Fruit fly (Drosophila melanogaster) whole organism, adult: ENCODE measurements around the gene CG8668.

ENCODE experiments used
- CG11617 ChIP-seq: fragments of 200-800 bp; sonication (Bioruptor generic); optimal IDR thresholded peaks from 2 replicates; lab custom pipeline; 2017; ENCODE audit warnings: mild to moderate bottlenecking, missing biosample characterization, missing genetic modification reagents, missing genetic modification characterization
- CG12768 ChIP-seq: fragments of 200-800 bp; sonication (Bioruptor generic); optimal IDR thresholded peaks from 2 replicates; lab custom pipeline; 2017; ENCODE audit warnings: missing biosample characterization, missing genetic modification characterization, mild to moderate bottlenecking, moderate library complexity, missing genetic modification reagents
- CG14711 ChIP-seq: fragments of 200-800 bp; sonication (Bioruptor generic); optimal IDR thresholded peaks from 2 replicates; lab custom pipeline; 2018; ENCODE audit warnings: missing biosample characterization, mild to moderate bottlenecking, missing genetic modification characterization, moderate library complexity
- CG1620 ChIP-seq: fragments of 200-800 bp; sonication (Bioruptor generic); optimal IDR thresholded peaks from 2 replicates; lab custom pipeline; 2016; ENCODE audit warnings: missing biosample characterization, missing genetic modification characterization
- CG33017 ChIP-seq: fragments of 200-800 bp; sonication (Bioruptor generic); optimal IDR thresholded peaks from 2 replicates; lab custom pipeline; 2018; ENCODE audit warnings: missing biosample characterization, mild to moderate bottlenecking, missing genetic modification characterization, moderate library complexity
- CG5204 ChIP-seq: fragments of 200-800 bp; sonication (Bioruptor generic); optimal IDR thresholded peaks from 2 replicates; lab custom pipeline; 2016; ENCODE audit warnings: missing biosample characterization, missing genetic modification characterization
- CG7045 ChIP-seq: fragments of 200-800 bp; sonication (Bioruptor generic); optimal IDR thresholded peaks from 2 replicates; lab custom pipeline; 2017; ENCODE audit warnings: missing biosample characterization, mild to moderate bottlenecking, missing genetic modification characterization
- CG7101 ChIP-seq: fragments of 200-800 bp; sonication (Bioruptor generic); optimal IDR thresholded peaks from 2 replicates; lab custom pipeline; 2018; ENCODE audit warnings: missing biosample characterization, mild to moderate bottlenecking, missing genetic modification characterization, moderate library complexity
- Clk ChIP-seq: fragments of 200-800 bp; sonication (Bioruptor generic); optimal IDR thresholded peaks from 2 replicates; lab custom pipeline; 2017; ENCODE audit warnings: missing biosample characterization, missing genetic modification characterization
- Crg-1 ChIP-seq: fragments of 200-800 bp; sonication (Bioruptor generic); optimal IDR thresholded peaks from 2 replicates; lab custom pipeline; 2016; ENCODE audit warnings: missing biosample characterization, missing genetic modification characterization
- Hr96 ChIP-seq: fragments of 200-800 bp; sonication (Bioruptor generic); optimal IDR thresholded peaks from 2 replicates; lab custom pipeline; 2016; ENCODE audit warnings: missing biosample characterization, missing genetic modification characterization
- Mnt ChIP-seq: fragments of 200-800 bp; sonication (Bioruptor generic); optimal IDR thresholded peaks from 2 replicates; lab custom pipeline; 2016; ENCODE audit warnings: missing biosample characterization, mild to moderate bottlenecking, missing genetic modification characterization
- bab1 ChIP-seq: fragments of 200-800 bp; sonication (Bioruptor generic); optimal IDR thresholded peaks from 3 replicates; lab custom pipeline; 2019; ENCODE audit warnings: missing biosample characterization, mild to moderate bottlenecking, missing genetic modification characterization, moderate library complexity
- cic ChIP-seq: fragments of 200-800 bp; sonication (Bioruptor generic); optimal IDR thresholded peaks from 2 replicates; lab custom pipeline; 2017; ENCODE audit warnings: missing biosample characterization, mild to moderate bottlenecking, missing genetic modification characterization, moderate library complexity
- cnc ChIP-seq, 2 experiments: fragments of >200 bp; optimal IDR thresholded peaks; 2 replicates each; lab custom pipeline; 2017
- kay ChIP-seq: fragments of 200-800 bp; sonication (Bioruptor generic); peaks from one replicate; lab custom pipeline; 2016; ENCODE audit warnings: missing biosample characterization, missing genetic modification characterization, borderline replicate concordance
- ovo ChIP-seq: fragments of 200-800 bp; sonication (Bioruptor generic); optimal IDR thresholded peaks from 2 replicates; lab custom pipeline; 2016; ENCODE audit warnings: missing biosample characterization, missing genetic modification characterization
- pad ChIP-seq: fragments of 200-800 bp; sonication (Bioruptor generic); optimal IDR thresholded peaks from 3 replicates; lab custom pipeline; 2017; ENCODE audit warnings: missing biosample characterization, missing genetic modification characterization, mild to moderate bottlenecking, moderate library complexity, missing genetic modification reagents
- tj ChIP-seq: fragments of 200-800 bp; sonication (Bioruptor generic); optimal IDR thresholded peaks from 3 replicates; lab custom pipeline; 2017; ENCODE audit warnings: missing biosample characterization, mild to moderate bottlenecking, missing genetic modification characterization, moderate library complexity
- toe ChIP-seq: fragments of 200-800 bp; sonication (Bioruptor generic); optimal IDR thresholded peaks from 2 replicates; lab custom pipeline; 2016; ENCODE audit warnings: missing biosample characterization, missing genetic modification characterization

Gene CG8668

DNA sequence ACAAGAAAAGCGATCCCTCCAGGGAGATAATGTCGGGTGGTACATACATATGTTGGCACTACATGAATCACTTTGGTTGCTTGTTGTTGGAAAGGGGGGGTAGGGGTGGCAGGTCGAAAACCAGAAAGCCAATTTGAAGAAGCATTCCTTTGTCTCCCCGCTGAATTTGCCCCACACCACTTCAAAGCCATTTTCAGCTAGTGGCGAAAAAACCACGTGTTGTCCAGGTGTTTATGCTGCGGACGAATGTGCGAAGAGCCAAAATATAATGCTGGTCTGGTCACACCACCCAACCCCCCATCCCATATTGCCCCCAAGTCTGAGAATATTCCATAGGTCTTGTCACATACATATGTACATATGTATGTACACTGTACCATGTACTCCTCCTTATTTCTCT lies 34.9 kb upstream of the CG8668 start:
- TF ChIP-seq kay (GFP tag; lab: Kevin White, UChicago) (no peak), bab1 (GFP tag; lab: Kevin White, UChicago) (no peak), ovo (GFP tag; lab: Kevin White, UChicago) (no peak)

DNA sequence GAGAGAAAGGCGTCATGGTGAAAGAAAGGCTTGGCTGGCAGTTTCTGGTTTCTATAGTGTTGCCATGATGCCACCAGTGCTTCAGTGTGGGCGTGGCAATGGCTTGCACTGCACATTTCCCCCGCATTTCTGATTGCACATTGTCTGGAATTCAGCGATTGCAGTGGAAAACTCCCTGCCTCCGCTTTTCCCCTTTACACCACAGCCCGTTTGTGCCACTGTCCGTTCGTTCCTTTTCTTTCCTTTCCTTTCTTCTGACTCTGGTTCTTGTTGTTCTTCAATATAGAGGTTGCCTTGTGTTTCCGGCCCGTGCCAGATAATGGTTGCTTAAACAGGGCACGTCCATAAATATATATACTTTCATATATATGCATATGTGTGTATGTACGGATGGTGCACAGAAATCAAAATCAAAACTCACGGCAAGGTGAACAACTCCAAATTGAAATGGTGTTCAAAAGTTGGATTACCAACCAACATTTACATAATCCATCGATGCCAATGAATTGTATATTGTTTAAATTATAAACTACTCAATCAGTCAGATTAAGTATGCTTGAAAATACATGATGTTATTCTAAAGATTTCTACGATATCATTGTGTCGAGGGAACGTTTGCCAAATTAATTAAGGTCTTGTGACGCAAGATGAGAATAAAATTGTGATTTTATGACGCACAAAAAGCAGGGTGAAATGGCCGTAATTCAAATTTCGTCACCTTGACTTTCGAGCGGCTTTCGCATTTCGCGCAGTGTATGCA lies 33.4 kb upstream of the CG8668 start:
- peak; percentile 89 for TF ChIP-seq kay (GFP tag; lab: Kevin White, UChicago)
- peak; percentile 43 for TF ChIP-seq tj (GFP tag; lab: Kevin White, UChicago)
- no peak for TF ChIP-seq CG7101 (tag; lab: Kevin White, UChicago)

DNA sequence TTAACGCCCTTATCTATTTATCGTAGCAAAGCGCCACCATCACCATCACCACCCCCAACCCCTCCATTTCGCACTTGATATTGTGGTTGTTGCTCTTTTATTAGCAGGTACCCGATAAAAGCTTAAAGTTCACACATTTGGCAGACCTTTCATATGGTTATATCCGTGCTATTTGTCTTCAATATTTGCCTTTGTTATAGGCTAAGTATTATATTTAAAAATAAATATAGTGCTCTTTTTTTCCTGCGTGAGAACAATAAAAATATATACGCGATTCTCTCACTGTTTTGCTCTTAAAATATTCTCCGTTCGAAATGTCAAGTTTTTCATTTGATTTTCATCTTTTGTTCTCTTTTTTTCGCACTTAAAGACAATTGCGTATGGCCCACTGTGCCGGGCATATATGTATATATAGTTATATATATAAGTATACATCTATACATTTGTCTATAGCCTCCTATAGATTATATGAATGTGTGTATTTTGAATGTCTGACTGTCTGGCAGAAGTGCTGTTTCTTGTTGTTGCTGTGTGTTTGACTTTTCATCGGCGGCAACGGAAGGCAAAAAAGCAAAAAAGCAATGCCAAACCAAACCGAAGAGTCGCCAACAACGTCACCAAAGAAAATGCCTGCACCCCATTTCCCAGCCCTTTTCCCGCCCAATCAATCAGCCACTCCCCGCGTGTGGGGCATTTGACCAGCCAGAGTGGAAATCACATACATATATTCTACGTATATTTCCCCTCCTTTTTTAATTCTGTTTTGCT lies 32.6 kb upstream of the CG8668 start:
- TF ChIP-seq CG5204 (GFP tag; lab: Kevin White, UChicago) (no peak), pad (GFP tag; lab: Kevin White, UChicago) (no peak), Hr96 (GFP tag; lab: Kevin White, UChicago) (no peak), tj (GFP tag; lab: Kevin White, UChicago) (no peak), CG7045 (GFP tag; lab: Kevin White, UChicago) (no peak), CG14711 (no peak), cnc (optimal IDR thresholded peaks at IDR 0.05; lab: Kevin White, UChicago) (no peak), ovo (GFP tag; lab: Kevin White, UChicago) (no peak), CG1620 (GFP tag; lab: Kevin White, UChicago) (no peak), CG7101 (tag; lab: Kevin White, UChicago) (peak; percentile 30), CG12768 (no peak), toe (no peak), Clk (GFP tag; lab: Kevin White, UChicago) (no peak), cic (GFP tag; lab: Kevin White, UChicago) (peak; percentile 17), CG11617 (GFP tag; lab: Kevin White, UChicago) (peak; percentile 21), CG33017 (peak; percentile 40), kay (GFP tag; lab: Kevin White, UChicago) (peak; percentile 85), Crg-1 (GFP tag; lab: Kevin White, UChicago) (no peak), Mnt (GFP tag; lab: Kevin White, UChicago) (no peak), bab1 (GFP tag; lab: Kevin White, UChicago) (no peak)

DNA sequence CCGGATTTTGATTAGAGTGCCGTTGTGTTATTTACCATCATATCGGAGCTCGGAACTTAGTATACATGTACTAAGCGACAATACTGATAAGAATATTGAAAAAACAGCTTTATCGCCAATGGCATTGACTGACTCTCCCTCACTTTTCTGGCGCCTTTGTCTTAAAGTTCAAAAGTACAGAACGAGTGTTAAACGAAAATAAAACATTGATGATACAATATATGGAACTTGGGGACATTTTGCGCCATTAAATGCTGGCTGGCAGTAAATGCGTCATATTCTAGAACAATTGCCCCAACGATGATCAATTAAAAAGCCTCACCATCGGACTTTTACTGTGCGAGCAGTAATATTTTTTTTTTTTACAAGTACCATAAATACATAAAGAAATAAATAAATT lies 31.6 kb upstream of the CG8668 start:
- peak; percentile 39 for TF ChIP-seq CG12768
- TF ChIP-seq tj (GFP tag; lab: Kevin White, UChicago) = peak; percentile 32
- peak; percentile 12 for TF ChIP-seq Mnt (GFP tag; lab: Kevin White, UChicago)
- TF ChIP-seq Crg-1 (GFP tag; lab: Kevin White, UChicago) = no peak
- TF ChIP-seq kay (GFP tag; lab: Kevin White, UChicago) = peak; percentile 13
- peak; percentile 29 for TF ChIP-seq CG33017

DNA sequence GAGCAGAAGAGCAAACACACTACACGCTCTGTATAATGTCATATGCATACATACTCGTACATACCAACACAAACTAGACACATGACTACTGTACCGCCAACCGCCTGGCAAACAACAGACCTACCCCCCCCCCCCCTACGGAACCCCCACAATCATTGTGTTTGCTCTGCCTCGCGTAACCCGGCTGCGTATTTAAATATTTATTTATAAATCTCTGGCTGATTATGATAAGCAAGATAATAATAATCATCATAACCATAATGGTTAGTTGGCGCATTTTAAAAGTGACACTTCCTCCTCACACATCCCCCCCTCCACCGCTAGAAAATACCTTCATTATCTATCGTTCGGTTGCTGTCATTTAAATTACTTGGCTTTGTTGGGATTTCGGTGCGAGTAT lies 29.3 kb upstream of the CG8668 start:
- TF ChIP-seq cic (GFP tag; lab: Kevin White, UChicago) (peak; percentile 96), CG14711 (peak; percentile 48), CG1620 (GFP tag; lab: Kevin White, UChicago) (peak; percentile 18), pad (GFP tag; lab: Kevin White, UChicago) (peak; percentile 61), Hr96 (GFP tag; lab: Kevin White, UChicago) (peak; percentile 7), kay (GFP tag; lab: Kevin White, UChicago) (no peak), cnc (optimal IDR thresholded peaks at IDR 0.05; lab: Kevin White, UChicago) (peak in 1 of 2 experiments; percentile 2), CG33017 (peak; percentile 71), CG7045 (GFP tag; lab: Kevin White, UChicago) (peak; percentile 80), CG7101 (tag; lab: Kevin White, UChicago) (peak; percentile 63), CG11617 (GFP tag; lab: Kevin White, UChicago) (peak; percentile 65), Clk (GFP tag; lab: Kevin White, UChicago) (peak; percentile 45), CG12768 (peak; percentile 86), ovo (GFP tag; lab: Kevin White, UChicago) (no peak), tj (GFP tag; lab: Kevin White, UChicago) (peak; percentile 18), Mnt (GFP tag; lab: Kevin White, UChicago) (peak; percentile 46), Crg-1 (GFP tag; lab: Kevin White, UChicago) (no peak), CG5204 (GFP tag; lab: Kevin White, UChicago) (no peak), toe (peak; percentile 46), bab1 (GFP tag; lab: Kevin White, UChicago) (no peak)
